Worm (Caenorhabditis elegans): ENCODE measurements around the gene srw-109.

ce11 chrV:590182-590581 lies 18.6 kb downstream of the srw-109 start, which contains the start of gene ZK488.6:
- no peak for TF ChIP-seq lsy-2 (tag; optimal IDR thresholded peaks at IDR 0.05)
- TF ChIP-seq ets-5 (GFP tag; IDR thresholded peaks at IDR 0.05): no peak
- TF ChIP-seq lin-13 (GFP tag; optimal IDR thresholded peaks at IDR 0.05): no peak
- TF ChIP-seq egl-27 (tag; optimal IDR thresholded peaks at IDR 0.05): no peak
- TF ChIP-seq tbx-2 (tag; optimal IDR thresholded peaks at IDR 0.05): no peak
- TF ChIP-seq vab-15 (tag; optimal IDR thresholded peaks at IDR 0.05): no peak
- no peak for TF ChIP-seq nhr-11 (tag; optimal IDR thresholded peaks at IDR 0.05)
- no peak for TF ChIP-seq lin-39 (tag; optimal IDR thresholded peaks at IDR 0.05)
- no peak for TF ChIP-seq elt-2 (tag; optimal IDR thresholded peaks at IDR 0.05)
- no peak for TF ChIP-seq snpc-4 (tag; optimal IDR thresholded peaks at IDR 0.05)

Measured in whole organism, L1 larva.